Worm (Caenorhabditis elegans) whole organism, young adult: ENCODE data around the gene Y75B8A.13.

ENCODE experiments used
- F23B12.7 ChIP-seq: sonication (generic microtip); optimal IDR thresholded peaks from 2 replicates; lab custom pipeline; 2017; ENCODE audit warnings: missing genetic modification characterization, mild to moderate bottlenecking, missing compliant biosample characterization, antibody characterized with exemption, moderate library complexity; ENCODE audit not compliant: insufficient read depth
- fkh-3 ChIP-seq: sonication (generic microtip); optimal IDR thresholded peaks from 2 replicates; lab custom pipeline; 2016; ENCODE audit warnings: mild to moderate bottlenecking, missing genetic modification characterization, missing compliant biosample characterization
- nfya-1 ChIP-seq: sonication (generic microtip); optimal IDR thresholded peaks from 2 replicates; lab custom pipeline; 2017; ENCODE audit warnings: antibody characterized with exemption, missing compliant biosample characterization, missing genetic modification characterization, borderline replicate concordance; ENCODE audit not compliant: insufficient read depth

- no peak for TF ChIP-seq fkh-3
- TF ChIP-seq nfya-1 (tag; lab: Kevin White, UChicago): no peak
- no peak for TF ChIP-seq F23B12.7 (tag; lab: Kevin White, UChicago)
Measured at ce11 chrIII:12165305-12165704, 50.2 kb downstream of the Y75B8A.13 start.
